Fruit fly (Drosophila melanogaster) whole organism, pupa: ENCODE data around the gene CG10298.

Source experiments
- CG10348 ChIP-seq: fragments of 200-800 bp; sonication (Bioruptor generic); IDR thresholded peaks from 2 replicates; pipeline ENCODE4 v1.3.6; 2022; ENCODE audit warnings: missing biosample characterization, missing genetic modification characterization
- CG12605 ChIP-seq: fragments of 200-800 bp; sonication (Bioruptor generic); IDR thresholded peaks from 2 replicates; pipeline ENCODE4 v1.3.6; 2022; ENCODE audit warnings: missing biosample characterization, missing genetic modification characterization
- CG13204 ChIP-seq: fragments of 200-800 bp; sonication (Bioruptor generic); optimal IDR thresholded peaks from 2 replicates; lab custom pipeline; 2018; ENCODE audit warnings: missing biosample characterization, mild to moderate bottlenecking, missing genetic modification characterization, moderate library complexity
- CG14655 ChIP-seq: fragments of 200-800 bp; sonication (Bioruptor generic); optimal IDR thresholded peaks from 3 replicates; lab custom pipeline; 2017; ENCODE audit warnings: mild to moderate bottlenecking, missing biosample characterization, missing genetic modification reagents, missing genetic modification characterization
- CG15710 ChIP-seq: fragments of 200-800 bp; sonication (Bioruptor generic); optimal IDR thresholded peaks from 2 replicates; lab custom pipeline; 2018; ENCODE audit warnings: missing biosample characterization, mild to moderate bottlenecking, missing genetic modification characterization, moderate library complexity
- CG17806 ChIP-seq: fragments of 200-800 bp; sonication (Bioruptor generic); optimal IDR thresholded peaks from 2 replicates; lab custom pipeline; 2018; ENCODE audit warnings: missing biosample characterization, mild to moderate bottlenecking, missing genetic modification characterization, moderate library complexity
- CG32121 ChIP-seq: fragments of 200-800 bp; sonication (Bioruptor generic); IDR thresholded peaks from 2 replicates; pipeline ENCODE4 v1.3.6; 2022; ENCODE audit warnings: missing biosample characterization, missing genetic modification characterization
- CG34367 ChIP-seq: fragments of 200-800 bp; sonication (Bioruptor generic); optimal IDR thresholded peaks from 2 replicates; lab custom pipeline; 2018; ENCODE audit warnings: missing biosample characterization, mild to moderate bottlenecking, missing genetic modification characterization
- CG4496 ChIP-seq: fragments of 200-800 bp; sonication (Bioruptor generic); IDR thresholded peaks from 3 replicates; pipeline ENCODE4 v1.3.6; 2022; ENCODE audit warnings: missing biosample characterization, missing genetic modification characterization
- CG8159 ChIP-seq: fragments of 200-800 bp; sonication (Bioruptor generic); optimal IDR thresholded peaks from 3 replicates; lab custom pipeline; 2018; ENCODE audit warnings: missing biosample characterization, mild to moderate bottlenecking, missing genetic modification characterization, moderate library complexity
- CG8301 ChIP-seq: fragments of 200-800 bp; sonication (Bioruptor generic); optimal IDR thresholded peaks from 2 replicates; lab custom pipeline; 2018; ENCODE audit warnings: missing biosample characterization, mild to moderate bottlenecking, missing genetic modification characterization
- CG9948 ChIP-seq: fragments of 200-800 bp; sonication (Bioruptor generic); optimal IDR thresholded peaks from 2 replicates; lab custom pipeline; 2018; ENCODE audit warnings: missing biosample characterization, mild to moderate bottlenecking, missing genetic modification characterization, moderate library complexity
- D1 ChIP-seq: fragments of 200-800 bp; sonication (Bioruptor generic); optimal IDR thresholded peaks from 2 replicates; lab custom pipeline; 2018; ENCODE audit warnings: missing biosample characterization, mild to moderate bottlenecking, missing genetic modification characterization, moderate library complexity
- EcR ChIP-seq: fragments of 200-800 bp; sonication (Bioruptor generic); optimal IDR thresholded peaks from 3 replicates; lab custom pipeline; 2019; ENCODE audit warnings: missing biosample characterization, missing genetic modification characterization, mild to moderate bottlenecking, moderate library complexity, missing genetic modification reagents
- Ets98B ChIP-seq: fragments of 200-800 bp; sonication (Bioruptor generic); IDR thresholded peaks from 2 replicates; pipeline ENCODE4 v1.3.6; 2022; ENCODE audit warnings: missing biosample characterization, missing genetic modification characterization
- Pif1A ChIP-seq: fragments of 200-800 bp; sonication (Bioruptor generic); optimal IDR thresholded peaks from 3 replicates; lab custom pipeline; 2016; ENCODE audit warnings: missing biosample characterization, missing genetic modification characterization
- Pif1B ChIP-seq: fragments of 200-800 bp; sonication (Bioruptor generic); optimal IDR thresholded peaks from 3 replicates; lab custom pipeline; 2016; ENCODE audit warnings: missing biosample characterization, missing genetic modification characterization
- Snoo ChIP-seq: fragments of 200-800 bp; sonication (Bioruptor generic); optimal IDR thresholded peaks from 3 replicates; lab custom pipeline; 2017; ENCODE audit warnings: missing biosample characterization, mild to moderate bottlenecking, missing genetic modification characterization, inconsistent platforms
- fd96Ca ChIP-seq: fragments of 200-800 bp; sonication (Bioruptor generic); IDR thresholded peaks from 3 replicates; pipeline ENCODE4 v1.3.6; 2022; ENCODE audit warnings: missing biosample characterization, missing genetic modification characterization
- gl ChIP-seq: fragments of 200-800 bp; sonication (Bioruptor generic); optimal IDR thresholded peaks from 2 replicates; lab custom pipeline; 2018; ENCODE audit warnings: missing biosample characterization, mild to moderate bottlenecking, missing genetic modification characterization
- rn ChIP-seq: fragments of 200-800 bp; sonication (Bioruptor generic); IDR thresholded peaks from 2 replicates; pipeline ENCODE4 v1.3.6; 2022; ENCODE audit warnings: missing biosample characterization, missing genetic modification characterization

The CG10298 gene

DNA sequence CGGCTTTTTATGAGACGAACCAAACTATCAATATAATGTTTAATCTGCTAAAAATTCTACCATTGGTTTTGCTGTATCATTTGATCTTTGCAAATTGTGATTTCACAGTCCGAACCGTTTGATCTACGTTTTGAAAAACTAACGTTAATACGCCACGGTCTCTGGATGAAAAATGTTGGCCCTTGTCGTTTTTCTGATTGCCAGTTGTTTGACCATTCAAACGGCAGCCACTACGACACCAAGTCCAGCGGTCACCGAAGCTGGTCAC is 31.4 kb downstream of the CG10298 start, which contains the start of gene CG42564:
Gene CG42564 (plus strand): TSS at position 169 of the 268 bp plus-strand sequence.
- no peak for TF ChIP-seq Pif1B (GFP tag; lab: Kevin White, UChicago)
- no peak for TF ChIP-seq CG34367 (tag; lab: Kevin White, UChicago)
- TF ChIP-seq CG15710 (tag; lab: Kevin White, UChicago), result no peak
- TF ChIP-seq fd96Ca, result no peak
- TF ChIP-seq CG12605 (GFP tag; lab: Robert Waterston, UW), result no peak
- no peak for TF ChIP-seq Pif1A (GFP tag; lab: Kevin White, UChicago)
- no peak for TF ChIP-seq CG17806 (tag; lab: Kevin White, UChicago)
- TF ChIP-seq Snoo (tag; lab: Kevin White, UChicago), result no peak
- TF ChIP-seq CG8301 (tag; lab: Kevin White, UChicago), result no peak
- TF ChIP-seq CG14655, result no peak
- no peak for TF ChIP-seq Ets98B (GFP tag; lab: Robert Waterston, UW)
- no peak for TF ChIP-seq EcR (GFP tag; lab: Kevin White, UChicago)
- no peak for TF ChIP-seq CG8159 (tag; lab: Kevin White, UChicago)
- no peak for TF ChIP-seq CG13204
- no peak for TF ChIP-seq CG32121 (GFP tag; lab: Robert Waterston, UW)
- no peak for TF ChIP-seq rn (GFP tag; lab: Robert Waterston, UW)
- no peak for TF ChIP-seq D1
- TF ChIP-seq CG9948 (tag; lab: Kevin White, UChicago), result no peak
- no peak for TF ChIP-seq CG4496 (GFP tag; lab: Robert Waterston, UW)
- TF ChIP-seq CG10348 (GFP tag; lab: Robert Waterston, UW), result no peak

DNA sequence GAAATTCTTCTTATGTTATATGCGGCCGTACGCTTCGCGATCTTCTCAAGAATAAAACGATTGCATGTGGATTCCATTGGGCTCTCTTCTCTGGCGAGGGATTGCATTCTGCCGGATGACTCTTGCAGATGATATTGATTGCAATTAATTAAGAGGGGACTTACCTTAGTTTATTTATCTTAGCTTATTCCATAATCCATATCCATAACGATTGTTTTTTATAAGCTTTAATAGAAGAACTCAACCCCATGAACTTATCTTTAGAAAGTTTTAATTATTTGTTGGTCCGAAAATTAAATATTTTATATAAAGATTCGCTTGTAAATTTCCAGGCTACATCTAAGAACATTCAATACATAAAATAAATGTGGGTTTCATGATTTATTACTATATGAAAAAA is 33.1 kb downstream of the CG10298 start, which contains the start of gene CRAT:
Gene CRAT (minus strand): TSS at position 101 of the 400 bp plus-strand sequence.
- TF ChIP-seq CG4496 (GFP tag; lab: Robert Waterston, UW) (no peak), Ets98B (GFP tag; lab: Robert Waterston, UW) (no peak), rn (GFP tag; lab: Robert Waterston, UW) (no peak), D1 (no peak), Snoo (tag; lab: Kevin White, UChicago) (no peak), CG14655 (no peak), CG13204 (no peak), CG9948 (tag; lab: Kevin White, UChicago) (no peak), CG34367 (tag; lab: Kevin White, UChicago) (no peak), EcR (GFP tag; lab: Kevin White, UChicago) (no peak), Pif1A (GFP tag; lab: Kevin White, UChicago) (no peak), fd96Ca (no peak), CG10348 (GFP tag; lab: Robert Waterston, UW) (no peak), gl (no peak), CG12605 (GFP tag; lab: Robert Waterston, UW) (no peak), CG17806 (tag; lab: Kevin White, UChicago) (no peak), CG15710 (tag; lab: Kevin White, UChicago) (no peak), CG8159 (tag; lab: Kevin White, UChicago) (no peak), CG8301 (tag; lab: Kevin White, UChicago) (no peak), CG32121 (GFP tag; lab: Robert Waterston, UW) (no peak)
- TF ChIP-seq, all 21 proteins: peak for 0

DNA sequence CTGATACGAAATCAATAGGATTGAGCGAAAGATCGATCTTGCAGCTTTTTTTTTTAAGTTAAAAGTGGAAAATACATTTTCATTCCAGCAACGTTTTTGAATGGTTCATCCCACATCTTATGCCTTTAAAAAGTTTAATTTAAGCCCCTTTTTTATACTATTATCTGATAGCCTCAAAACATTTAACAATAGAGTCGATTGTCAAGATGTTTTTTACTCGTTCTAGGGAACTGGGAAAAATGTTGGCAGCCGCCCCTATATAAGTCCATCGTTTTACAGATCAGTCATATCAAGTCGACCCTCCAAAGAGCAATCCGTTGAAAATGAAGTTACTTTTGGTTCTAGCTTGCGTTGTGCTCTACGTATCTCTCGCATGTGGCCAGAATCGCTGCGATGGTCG is 34.7 kb downstream of the CG10298 start, which contains the start of gene CG42537:
Gene CG42537 (plus strand): TSS at position 301 of the 400 bp plus-strand sequence.
- no peak for TF ChIP-seq EcR (GFP tag; lab: Kevin White, UChicago)
- TF ChIP-seq CG13204, result no peak
- TF ChIP-seq gl, result no peak
- no peak for TF ChIP-seq CG34367 (tag; lab: Kevin White, UChicago)
- no peak for TF ChIP-seq D1
- no peak for TF ChIP-seq CG4496 (GFP tag; lab: Robert Waterston, UW)
- TF ChIP-seq CG10348 (GFP tag; lab: Robert Waterston, UW), result no peak
- no peak for TF ChIP-seq CG17806 (tag; lab: Kevin White, UChicago)
- TF ChIP-seq, all 21 proteins: peak for 0

DNA sequence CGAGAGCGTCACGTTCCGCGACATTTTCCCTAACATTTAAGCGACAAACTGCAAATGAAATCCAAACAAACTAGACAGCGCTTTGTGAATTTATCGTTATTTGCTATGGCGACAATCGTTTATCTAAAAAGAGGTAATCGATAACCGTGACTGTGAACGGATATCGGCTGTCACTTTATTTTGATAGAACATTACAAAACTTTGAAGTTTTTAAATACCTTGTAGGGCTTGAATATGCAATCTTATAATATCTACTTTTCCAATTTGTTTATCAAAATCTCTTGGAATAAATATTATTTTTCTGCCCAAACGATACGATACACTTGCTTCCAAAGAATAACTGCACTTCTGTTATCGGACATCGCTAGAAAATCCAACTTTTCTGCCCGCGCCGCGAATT is 37.3 kb downstream of the CG10298 start, which contains the start of the genes CG1024 and TfIIFalpha:
Gene CG1024 (minus strand): TSS at position 200 of the 400 bp plus-strand sequence.
Gene TfIIFalpha (plus strand): TSS at position 339 of the 400 bp plus-strand sequence.
- no peak for TF ChIP-seq CG8301 (tag; lab: Kevin White, UChicago)
- TF ChIP-seq CG9948 (tag; lab: Kevin White, UChicago), result no peak
- TF ChIP-seq CG15710 (tag; lab: Kevin White, UChicago), result no peak
- no peak for TF ChIP-seq CG14655
- TF ChIP-seq CG34367 (tag; lab: Kevin White, UChicago), result no peak
- no peak for TF ChIP-seq CG8159 (tag; lab: Kevin White, UChicago)
- TF ChIP-seq CG13204, result no peak
- TF ChIP-seq Ets98B (GFP tag; lab: Robert Waterston, UW), result no peak
- TF ChIP-seq D1, result no peak
- TF ChIP-seq CG32121 (GFP tag; lab: Robert Waterston, UW), result no peak
- no peak for TF ChIP-seq CG17806 (tag; lab: Kevin White, UChicago)
- no peak for TF ChIP-seq CG10348 (GFP tag; lab: Robert Waterston, UW)
- TF ChIP-seq fd96Ca, result no peak
- TF ChIP-seq Pif1A (GFP tag; lab: Kevin White, UChicago), result no peak
- no peak for TF ChIP-seq EcR (GFP tag; lab: Kevin White, UChicago)
- no peak for TF ChIP-seq CG12605 (GFP tag; lab: Robert Waterston, UW)
- TF ChIP-seq rn (GFP tag; lab: Robert Waterston, UW), result no peak
- no peak for TF ChIP-seq Pif1B (GFP tag; lab: Kevin White, UChicago)

DNA sequence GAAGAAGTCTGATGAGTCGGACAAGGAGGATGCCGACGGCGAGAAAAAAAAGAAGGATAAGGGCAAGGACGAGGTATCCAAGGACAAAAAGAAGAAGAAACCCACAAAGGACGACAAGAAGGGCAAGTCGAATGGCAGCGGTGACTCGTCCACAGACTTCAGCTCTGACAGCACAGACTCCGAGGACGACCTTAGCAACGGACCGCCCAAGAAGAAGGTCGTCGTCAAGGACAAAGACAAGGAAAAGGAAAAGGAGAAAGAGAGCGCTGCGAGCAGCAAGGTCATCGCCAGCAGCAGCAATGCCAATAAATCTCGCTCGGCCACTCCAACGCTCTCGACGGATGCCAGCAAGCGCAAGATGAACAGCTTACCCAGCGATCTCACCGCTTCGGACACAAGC is 39.0 kb downstream of the CG10298 start:
- TF ChIP-seq D1 (no peak), gl (no peak), Snoo (tag; lab: Kevin White, UChicago) (no peak), rn (GFP tag; lab: Robert Waterston, UW) (no peak)
- TF ChIP-seq, all 21 proteins: peak for 0
